Worm (Caenorhabditis elegans): ENCODE measurements around the gene col-132.

Gene col-132

ce11 chrIV:13079119-13079518 is 11.7 kb downstream of the col-132 start, which contains the start of gene C39E9.8 (continued):
- TF ChIP-seq nhr-11 (tag; optimal IDR thresholded peaks at IDR 0.05) (no peak), skn-1 (tag; optimal IDR thresholded peaks at IDR 0.05) (no peak), pqm-1 (tag; optimal IDR thresholded peaks at IDR 0.05) (no peak)

- no peak for TF ChIP-seq mdl-1 (tag; optimal IDR thresholded peaks at IDR 0.05)
- TF ChIP-seq vab-7 (GFP tag; IDR thresholded peaks at IDR 0.05), result 0 out of 2 replicates have a peak, but pooled peaks have one; percentile 7
- TF ChIP-seq unc-62 (GFP tag; optimal IDR thresholded peaks at IDR 0.05 in 1 of 2), result peak in 1 of 2 experiments; percentile 96
- no peak for TF ChIP-seq unc-62 (tag; optimal IDR thresholded peaks at IDR 0.05)
Observed at ce11 chrIV:13078342-13078741, 12.5 kb downstream of the col-132 start.

DNA sequence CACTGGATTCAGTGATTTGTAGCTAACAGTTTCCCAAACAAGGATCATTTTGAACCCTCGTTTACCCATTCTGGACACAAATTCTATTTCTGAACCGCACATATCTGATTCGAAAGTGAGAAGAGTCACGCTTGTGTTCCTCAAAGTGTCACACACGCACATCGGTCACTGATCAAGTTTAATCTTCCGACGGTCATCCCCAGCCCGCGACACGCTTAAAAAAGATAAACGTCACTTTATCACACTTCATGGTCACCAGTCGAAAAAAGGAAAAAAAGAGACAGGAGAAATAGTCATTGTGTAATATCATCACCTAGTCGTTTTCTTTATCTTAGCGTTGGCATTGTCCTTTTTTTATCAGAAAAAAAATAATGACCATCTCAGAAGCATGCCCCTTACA is 13.2 kb downstream of the col-132 start:
- TF ChIP-seq nhr-25 (tag; optimal IDR thresholded peaks at IDR 0.05; ENCODE audit: borderline replicate concordance, insufficient read depth) (peak; percentile 52), dmd-6 (GFP tag; IDR thresholded peaks at IDR 0.05) (peak; percentile 45), lin-38 (GFP tag; IDR thresholded peaks at IDR 0.05) (no peak), mdl-1 (tag; optimal IDR thresholded peaks at IDR 0.05) (peak; percentile 36 to 73), hmg-1.1 (GFP tag; IDR thresholded peaks at IDR 0.05) (no peak), Y75B8A.6 (GFP tag; IDR thresholded peaks at IDR 0.05) (no peak), F26F4.8 (GFP tag; conservative IDR thresholded peaks at IDR 0.05) (no peak), nhr-28 (tag; optimal IDR thresholded peaks at IDR 0.05) (peak; percentile 96), daf-19 (GFP tag; conservative IDR thresholded peaks at IDR 0.05) (no peak), mxl-3 (GFP tag; optimal IDR thresholded peaks at IDR 0.05) (peak; percentile 70), nhr-102 (tag; optimal IDR thresholded peaks at IDR 0.05) (no peak), hlh-30 (tag; optimal IDR thresholded peaks at IDR 0.05; ENCODE audit: insufficient read depth) (peak; percentile 83), aha-1 (tag) (peak; percentile 87), hlh-11 (tag; optimal IDR thresholded peaks at IDR 0.05) (peak; percentile 83), nhr-237 (tag; optimal IDR thresholded peaks at IDR 0.05) (no peak), nhr-77 (tag; optimal IDR thresholded peaks at IDR 0.05) (peak; percentile 26), ces-1 (GFP tag; optimal IDR thresholded peaks at IDR 0.05) (no peak), sdz-12 (GFP tag; optimal IDR thresholded peaks at IDR 0.05) (no peak), ceh-62 (tag; optimal IDR thresholded peaks at IDR 0.05) (no peak), nhr-11 (tag; optimal IDR thresholded peaks at IDR 0.05) (no peak), cey-2 (tag; optimal IDR thresholded peaks at IDR 0.05; ENCODE audit: borderline replicate concordance, insufficient read depth) (peak; percentile 28), ZK546.5 (tag; optimal IDR thresholded peaks at IDR 0.05) (no peak), Y5F2A.4 (GFP tag; optimal IDR thresholded peaks at IDR 0.05) (no peak), mep-1 (tag; optimal IDR thresholded peaks at IDR 0.05) (no peak), dpl-1 (GFP tag; optimal IDR thresholded peaks at IDR 0.05) (no peak), unc-62 (GFP tag; optimal IDR thresholded peaks at IDR 0.05 in 1 of 2) (peak in 1 of 2 experiments; percentile 25), unc-62 (tag; optimal IDR thresholded peaks at IDR 0.05) (no peak), tag-97 (GFP tag; IDR thresholded peaks at IDR 0.05) (no peak), nhr-48 (tag; optimal IDR thresholded peaks at IDR 0.05) (peak; percentile 79)

ce11 chrIV:13076620-13077019 is 14.2 kb downstream of the col-132 start, which contains the start of gene C39E9.7:
TSS of gene C39E9.7 (minus strand) at chrIV:13076720.
- no peak for TF ChIP-seq lim-7 (GFP tag; IDR thresholded peaks at IDR 0.05)
- TF ChIP-seq Y5F2A.4 (GFP tag; optimal IDR thresholded peaks at IDR 0.05), result no peak
- TF ChIP-seq lir-3 (tag; optimal IDR thresholded peaks at IDR 0.05), result no peak
- no peak for TF ChIP-seq mxl-2 (GFP tag; conservative IDR thresholded peaks at IDR 0.05)
- no peak for TF ChIP-seq T26A8.4 (GFP tag; IDR thresholded peaks at IDR 0.05)
- TF ChIP-seq hif-1 (tag; optimal IDR thresholded peaks at IDR 0.05), result no peak
- no peak for TF ChIP-seq rbr-2 (tag; optimal IDR thresholded peaks at IDR 0.05)
- TF ChIP-seq nhr-10 (tag; optimal IDR thresholded peaks at IDR 0.05), result no peak
- TF ChIP-seq hlh-11 (tag; optimal IDR thresholded peaks at IDR 0.05), result no peak
- no peak for TF ChIP-seq lsy-2 (tag; optimal IDR thresholded peaks at IDR 0.05)

Data from whole organism, L4 larva.